Worm (Caenorhabditis elegans): ENCODE data around the gene oig-5.

oig-5 gene

DNA sequence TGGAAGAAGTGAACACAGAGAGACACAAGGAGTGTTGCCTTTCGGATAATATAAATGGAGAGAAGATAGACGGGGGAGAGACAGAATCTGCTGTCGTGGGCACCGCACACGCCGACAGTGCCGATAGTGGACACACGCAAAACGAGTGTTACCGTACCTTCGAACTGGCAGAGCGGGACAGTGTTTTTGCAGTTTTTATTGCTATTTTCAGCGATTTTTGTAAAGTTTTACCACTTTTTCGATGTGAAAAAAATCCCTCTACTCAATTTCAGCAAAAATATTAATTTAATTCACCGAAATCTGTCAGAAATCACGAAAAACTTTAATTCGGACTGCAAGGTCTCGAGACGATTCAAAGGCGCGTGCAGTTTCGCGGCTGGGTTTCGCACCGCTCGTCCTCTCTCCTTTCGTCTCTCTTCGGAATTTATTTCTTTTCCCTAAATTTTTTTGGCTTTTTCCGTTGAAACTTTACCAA lies 17.9 kb downstream of the oig-5 start, which contains the start of gene sec-61.A (continued):
- TF ChIP-seq F57A8.1 (GFP tag; optimal IDR thresholded peaks at IDR 0.05) (no peak), madf-10 (tag; optimal IDR thresholded peaks at IDR 0.05) (peak; percentile 46), C17E4.6 (GFP tag; IDR thresholded peaks at IDR 0.05) (no peak), K12H6.12 (tag; optimal IDR thresholded peaks at IDR 0.05) (peak; percentile 74), lsl-1 (GFP tag; optimal IDR thresholded peaks at IDR 0.05) (peak; percentile 94), F22D6.2 (tag; optimal IDR thresholded peaks at IDR 0.05) (no peak), him-1 (tag; optimal IDR thresholded peaks at IDR 0.05) (peak; percentile 0), F57C9.4 (tag; optimal IDR thresholded peaks at IDR 0.05) (no peak), dpl-1 (GFP tag; optimal IDR thresholded peaks at IDR 0.05) (peak; percentile 24), rcor-1 (GFP tag; IDR thresholded peaks at IDR 0.05) (peak; percentile 13; the same call in 1 of the 2 replicates), nfya-2 (GFP tag; IDR thresholded peaks at IDR 0.05) (no peak), Y95B8A.8 (GFP tag; IDR thresholded peaks at IDR 0.05) (no peak), dpff-1 (tag; optimal IDR thresholded peaks at IDR 0.05) (no peak), somi-1 (GFP tag; optimal IDR thresholded peaks at IDR 0.05) (no peak), hsf-1 (GFP tag; IDR thresholded peaks at IDR 0.05) (no peak), mcd-1 (GFP tag; IDR thresholded peaks at IDR 0.05) (peak; percentile 72), ceh-58 (GFP tag; IDR thresholded peaks at IDR 0.05) (no peak), ztf-18 (tag; optimal IDR thresholded peaks at IDR 0.05) (peak; percentile 83), let-526 (GFP tag; IDR thresholded peaks at IDR 0.05) (no peak), nhr-90 (tag; optimal IDR thresholded peaks at IDR 0.05) (peak; percentile 55), snpc-4 (GFP tag; optimal IDR thresholded peaks at IDR 0.05) (peak; percentile 89), snpc-4 (tag; optimal IDR thresholded peaks at IDR 0.05) (peak; percentile 65 to 95 (median 86)), tbp1 (GFP tag; optimal IDR thresholded peaks at IDR 0.05) (peak; percentile 70), hmg-1.2 (GFP tag; IDR thresholded peaks at IDR 0.05) (peak; percentile 50), let-607 (tag; optimal IDR thresholded peaks at IDR 0.05) (peak; percentile 100), B0019.2 (GFP tag; conservative IDR thresholded peaks at IDR 0.05) (no peak), repo-1 (tag; optimal IDR thresholded peaks at IDR 0.05) (peak; percentile 43), akir-1 (GFP tag; optimal IDR thresholded peaks at IDR 0.05) (no peak), atf-7 (tag; optimal IDR thresholded peaks at IDR 0.05) (peak; percentile 45), F39B2.1 (GFP tag; IDR thresholded peaks at IDR 0.05) (no peak), athp-1 (tag; optimal IDR thresholded peaks at IDR 0.05) (no peak), F10E7.11 (tag; optimal IDR thresholded peaks at IDR 0.05) (no peak), pha-4 (tag; optimal IDR thresholded peaks at IDR 0.05) (no peak), zfh-2 (GFP tag; conservative IDR thresholded peaks at IDR 0.05) (peak; percentile 3; the same call in 1 of the 2 replicates), Y53G8AR.9 (GFP tag; conservative IDR thresholded peaks at IDR 0.05) (no peak), attf-6 (GFP tag; IDR thresholded peaks at IDR 0.05) (peak; percentile 89), egl-44 (GFP tag; IDR thresholded peaks at IDR 0.05) (no peak), lin-35 (GFP tag; optimal IDR thresholded peaks at IDR 0.05) (peak in 1 of 3 experiments; percentile 24), attf-5 (GFP tag; optimal IDR thresholded peaks at IDR 0.05) (peak; percentile 74), tlf-1 (GFP tag; optimal IDR thresholded peaks at IDR 0.05) (peak; percentile 77), F37B4.10 (GFP tag; IDR thresholded peaks at IDR 0.05) (no peak), ceh-27 (GFP tag; optimal IDR thresholded peaks at IDR 0.05) (peak; percentile 52), T26A5.8 (tag; optimal IDR thresholded peaks at IDR 0.05) (no peak), ekl-4 (GFP tag; IDR thresholded peaks at IDR 0.05) (peak; percentile 72; the same call in 1 of the 2 replicates), bed-2 (GFP tag; IDR thresholded peaks at IDR 0.05) (no peak), fkh-3 (tag; optimal IDR thresholded peaks at IDR 0.05) (no peak), rec-8 (tag; optimal IDR thresholded peaks at IDR 0.05) (no peak), ceh-40 (GFP tag; IDR thresholded peaks at IDR 0.05) (no peak), cebp-2 (GFP tag; IDR thresholded peaks at IDR 0.05) (no peak)
